Fruit fly (Drosophila melanogaster) whole organism, pupa: ENCODE data around the gene Iris.

ENCODE experiments used
- CG10348 ChIP-seq: fragments of 200-800 bp; sonication (Bioruptor generic); IDR thresholded peaks from 2 replicates; pipeline ENCODE4 v1.3.6; 2022; ENCODE audit warnings: missing biosample characterization, missing genetic modification characterization
- CG12605 ChIP-seq: fragments of 200-800 bp; sonication (Bioruptor generic); IDR thresholded peaks from 2 replicates; pipeline ENCODE4 v1.3.6; 2022; ENCODE audit warnings: missing biosample characterization, missing genetic modification characterization
- CG13204 ChIP-seq: fragments of 200-800 bp; sonication (Bioruptor generic); optimal IDR thresholded peaks from 2 replicates; lab custom pipeline; 2018; ENCODE audit warnings: missing biosample characterization, mild to moderate bottlenecking, missing genetic modification characterization, moderate library complexity
- CG14655 ChIP-seq: fragments of 200-800 bp; sonication (Bioruptor generic); optimal IDR thresholded peaks from 3 replicates; lab custom pipeline; 2017; ENCODE audit warnings: mild to moderate bottlenecking, missing biosample characterization, missing genetic modification reagents, missing genetic modification characterization
- CG15710 ChIP-seq: fragments of 200-800 bp; sonication (Bioruptor generic); optimal IDR thresholded peaks from 2 replicates; lab custom pipeline; 2018; ENCODE audit warnings: missing biosample characterization, mild to moderate bottlenecking, missing genetic modification characterization, moderate library complexity
- CG17806 ChIP-seq: fragments of 200-800 bp; sonication (Bioruptor generic); optimal IDR thresholded peaks from 2 replicates; lab custom pipeline; 2018; ENCODE audit warnings: missing biosample characterization, mild to moderate bottlenecking, missing genetic modification characterization, moderate library complexity
- CG32121 ChIP-seq: fragments of 200-800 bp; sonication (Bioruptor generic); IDR thresholded peaks from 2 replicates; pipeline ENCODE4 v1.3.6; 2022; ENCODE audit warnings: missing biosample characterization, missing genetic modification characterization
- CG34367 ChIP-seq: fragments of 200-800 bp; sonication (Bioruptor generic); optimal IDR thresholded peaks from 2 replicates; lab custom pipeline; 2018; ENCODE audit warnings: missing biosample characterization, mild to moderate bottlenecking, missing genetic modification characterization
- CG4496 ChIP-seq: fragments of 200-800 bp; sonication (Bioruptor generic); IDR thresholded peaks from 3 replicates; pipeline ENCODE4 v1.3.6; 2022; ENCODE audit warnings: missing biosample characterization, missing genetic modification characterization
- CG8159 ChIP-seq: fragments of 200-800 bp; sonication (Bioruptor generic); optimal IDR thresholded peaks from 3 replicates; lab custom pipeline; 2018; ENCODE audit warnings: missing biosample characterization, mild to moderate bottlenecking, missing genetic modification characterization, moderate library complexity
- CG8301 ChIP-seq: fragments of 200-800 bp; sonication (Bioruptor generic); optimal IDR thresholded peaks from 2 replicates; lab custom pipeline; 2018; ENCODE audit warnings: missing biosample characterization, mild to moderate bottlenecking, missing genetic modification characterization
- CG9948 ChIP-seq: fragments of 200-800 bp; sonication (Bioruptor generic); optimal IDR thresholded peaks from 2 replicates; lab custom pipeline; 2018; ENCODE audit warnings: missing biosample characterization, mild to moderate bottlenecking, missing genetic modification characterization, moderate library complexity
- D1 ChIP-seq: fragments of 200-800 bp; sonication (Bioruptor generic); optimal IDR thresholded peaks from 2 replicates; lab custom pipeline; 2018; ENCODE audit warnings: missing biosample characterization, mild to moderate bottlenecking, missing genetic modification characterization, moderate library complexity
- EcR ChIP-seq: fragments of 200-800 bp; sonication (Bioruptor generic); optimal IDR thresholded peaks from 3 replicates; lab custom pipeline; 2019; ENCODE audit warnings: missing biosample characterization, missing genetic modification characterization, mild to moderate bottlenecking, moderate library complexity, missing genetic modification reagents
- Ets98B ChIP-seq: fragments of 200-800 bp; sonication (Bioruptor generic); IDR thresholded peaks from 2 replicates; pipeline ENCODE4 v1.3.6; 2022; ENCODE audit warnings: missing biosample characterization, missing genetic modification characterization
- Pif1A ChIP-seq: fragments of 200-800 bp; sonication (Bioruptor generic); optimal IDR thresholded peaks from 3 replicates; lab custom pipeline; 2016; ENCODE audit warnings: missing biosample characterization, missing genetic modification characterization
- Pif1B ChIP-seq: fragments of 200-800 bp; sonication (Bioruptor generic); optimal IDR thresholded peaks from 3 replicates; lab custom pipeline; 2016; ENCODE audit warnings: missing biosample characterization, missing genetic modification characterization
- Snoo ChIP-seq: fragments of 200-800 bp; sonication (Bioruptor generic); optimal IDR thresholded peaks from 3 replicates; lab custom pipeline; 2017; ENCODE audit warnings: missing biosample characterization, mild to moderate bottlenecking, missing genetic modification characterization, inconsistent platforms
- fd96Ca ChIP-seq: fragments of 200-800 bp; sonication (Bioruptor generic); IDR thresholded peaks from 3 replicates; pipeline ENCODE4 v1.3.6; 2022; ENCODE audit warnings: missing biosample characterization, missing genetic modification characterization
- gl ChIP-seq: fragments of 200-800 bp; sonication (Bioruptor generic); optimal IDR thresholded peaks from 2 replicates; lab custom pipeline; 2018; ENCODE audit warnings: missing biosample characterization, mild to moderate bottlenecking, missing genetic modification characterization
- rn ChIP-seq: fragments of 200-800 bp; sonication (Bioruptor generic); IDR thresholded peaks from 2 replicates; pipeline ENCODE4 v1.3.6; 2022; ENCODE audit warnings: missing biosample characterization, missing genetic modification characterization

Iris gene

DNA sequence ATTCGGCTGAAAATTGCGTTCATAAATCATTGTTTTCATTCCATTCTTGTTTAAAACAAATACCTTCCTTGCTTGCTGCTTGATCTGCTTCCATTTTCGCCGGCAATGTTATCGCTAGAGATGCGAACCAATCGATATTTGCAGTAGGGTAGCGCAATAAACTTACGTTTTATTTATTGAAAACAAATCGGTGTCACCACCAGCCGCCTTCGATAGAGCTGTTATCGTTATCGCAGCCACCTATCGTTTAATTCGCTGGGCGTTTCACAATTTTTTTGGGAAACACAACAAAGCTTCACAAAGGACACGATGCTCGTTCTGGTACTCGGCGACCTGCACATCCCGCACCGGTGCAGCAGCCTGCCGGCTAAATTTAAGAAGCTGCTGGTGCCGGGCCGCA, 16.7 kb upstream of the Iris start, which contains the start of the genes Tfb4 and Vps29:
Gene Tfb4, minus strand, starts transcription at position 124 of the 400 bp plus-strand sequence.
Gene Vps29, plus strand, starts transcription at position 213 of the 400 bp plus-strand sequence.
- peak; percentile 51 for TF ChIP-seq Ets98B (GFP tag; lab: Robert Waterston, UW)
- TF ChIP-seq fd96Ca = peak; percentile 47; the same call in 1 of the 3 replicates
- TF ChIP-seq Snoo = no peak
- TF ChIP-seq CG32121 (GFP tag; lab: Robert Waterston, UW) = peak; percentile 30; the same call in 1 of the 2 replicates
- TF ChIP-seq CG4496 (GFP tag; lab: Robert Waterston, UW) = peak; percentile 69
- peak; percentile 0 for TF ChIP-seq CG15710 (tag; lab: Kevin White, UChicago)
- TF ChIP-seq, all 21 proteins: peak for 5

DNA sequence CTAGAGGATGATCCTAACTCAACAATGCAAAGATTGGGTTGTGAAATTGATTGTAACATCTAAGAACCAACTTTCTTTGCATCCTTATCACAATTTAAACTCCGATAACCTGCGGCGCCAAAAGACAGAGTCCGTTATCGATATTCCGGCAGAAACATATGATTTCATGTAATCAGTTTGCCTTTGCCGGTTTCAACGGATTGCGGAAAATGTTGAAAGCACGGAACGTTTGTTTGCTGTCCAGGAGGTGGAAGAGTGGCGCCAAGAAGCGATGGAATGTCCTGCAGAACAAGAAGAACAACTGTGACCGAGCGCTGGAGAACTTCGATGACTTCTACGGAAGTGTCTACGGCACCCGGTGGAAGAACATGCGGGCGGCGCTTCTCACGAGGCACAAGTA, 13.8 kb upstream of the Iris start:
- TF ChIP-seq CG13204 (GFP tag; lab: Kevin White, UChicago) (no peak), D1 (tag; lab: Kevin White, UChicago) (no peak), Pif1B (GFP tag; lab: Kevin White, UChicago) (no peak)

DNA sequence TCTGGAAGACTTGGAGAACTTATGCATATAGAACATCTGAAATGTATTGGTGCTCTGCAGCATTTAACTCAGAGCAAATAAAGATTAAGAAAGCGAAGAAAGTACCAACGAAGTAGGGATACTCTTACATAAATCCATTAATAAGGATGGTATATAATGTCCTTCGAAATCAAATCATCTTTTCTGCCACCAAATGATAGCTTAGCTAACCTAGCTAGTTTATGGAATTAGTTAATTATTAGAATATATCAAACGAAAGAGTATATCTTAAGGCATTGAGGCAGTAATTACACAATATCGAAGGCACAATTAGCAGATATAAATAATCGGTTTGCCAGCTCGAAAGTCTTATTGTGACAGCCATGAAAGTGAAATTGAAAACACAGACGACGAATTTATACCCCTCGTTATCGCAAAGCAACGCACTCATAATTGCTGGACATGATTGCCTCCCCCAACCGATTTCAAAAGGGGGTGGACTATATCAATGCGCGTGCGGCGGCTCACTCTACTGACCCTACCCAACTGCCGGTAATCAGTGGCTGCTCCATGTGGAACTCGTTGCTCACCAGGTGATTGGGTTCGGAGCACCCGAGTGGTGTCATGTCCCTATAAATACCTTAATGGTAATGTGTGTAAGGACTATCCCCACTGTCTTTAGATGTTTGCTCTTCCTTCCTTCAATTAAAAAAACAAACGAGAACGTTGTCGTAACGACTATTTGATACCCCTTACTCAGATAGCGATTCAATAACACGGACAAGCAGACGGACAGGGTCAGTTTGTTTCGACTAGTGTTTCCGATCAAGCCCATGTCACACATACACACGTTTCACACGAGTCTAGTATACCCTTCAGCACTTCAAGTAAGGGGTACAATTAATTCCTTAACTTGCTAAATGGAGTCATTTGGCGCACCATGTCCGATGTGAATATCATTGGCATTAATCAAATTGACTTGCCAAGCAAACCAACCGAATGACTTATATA, 10.8 kb upstream of the Iris start:
- TF ChIP-seq Pif1A (GFP tag; lab: Kevin White, UChicago) = no peak
- no peak for TF ChIP-seq CG8301 (tag; lab: Kevin White, UChicago)
- peak; percentile 76 for TF ChIP-seq CG15710 (tag; lab: Kevin White, UChicago)
- TF ChIP-seq CG4496 (GFP tag; lab: Robert Waterston, UW) = peak; percentile 64; the same call in 1 of the 3 replicates
- TF ChIP-seq CG9948 = peak; percentile 64
- TF ChIP-seq CG12605 (GFP tag; lab: Robert Waterston, UW) = no peak
- peak; percentile 70 for TF ChIP-seq CG17806 (tag; lab: Kevin White, UChicago)
- no peak for TF ChIP-seq fd96Ca
- TF ChIP-seq EcR (GFP tag; lab: Kevin White, UChicago) = peak; percentile 0
- TF ChIP-seq Snoo = peak; percentile 83
- 0 out of 2 replicates have a peak, but pooled peaks have one; percentile 36 for TF ChIP-seq rn (GFP tag; lab: Robert Waterston, UW)
- peak; percentile 56; the same call in 1 of the 2 replicates for TF ChIP-seq CG32121 (GFP tag; lab: Robert Waterston, UW)
- no peak for TF ChIP-seq D1 (tag; lab: Kevin White, UChicago)
- TF ChIP-seq CG10348 (GFP tag; lab: Robert Waterston, UW) = no peak
- TF ChIP-seq CG34367 (tag; lab: Kevin White, UChicago) = peak; percentile 52
- no peak for TF ChIP-seq CG14655 (GFP tag; lab: Kevin White, UChicago)
- peak; percentile 77 for TF ChIP-seq CG8159 (tag; lab: Kevin White, UChicago)
- TF ChIP-seq CG13204 (GFP tag; lab: Kevin White, UChicago) = no peak
- TF ChIP-seq gl (tag; lab: Kevin White, UChicago) = peak; percentile 30
- TF ChIP-seq Pif1B (GFP tag; lab: Kevin White, UChicago) = peak; percentile 67
- TF ChIP-seq Ets98B (GFP tag; lab: Robert Waterston, UW) = peak; percentile 54

DNA sequence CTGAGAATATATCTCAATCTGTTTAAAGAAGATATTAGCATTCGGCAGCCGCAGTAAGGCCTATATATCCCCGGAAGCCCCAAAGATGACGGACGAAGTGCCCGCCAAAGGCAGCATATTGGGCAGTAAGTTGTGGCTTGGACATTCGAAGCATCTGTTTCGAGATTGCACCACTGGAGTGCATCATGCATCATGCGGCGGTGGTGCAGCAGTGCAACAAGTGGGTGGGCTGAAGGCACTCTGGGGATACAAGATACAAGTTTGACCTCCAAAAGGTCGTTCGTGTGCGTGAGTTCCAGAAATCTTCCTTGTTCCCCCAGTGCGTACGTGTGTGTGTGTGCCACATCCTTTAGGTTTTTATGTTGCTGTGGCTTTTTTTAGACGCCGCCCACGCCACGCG, 9.4 kb upstream of the Iris start:
- no peak for TF ChIP-seq fd96Ca
- TF ChIP-seq CG8159 (tag; lab: Kevin White, UChicago) = no peak
- TF ChIP-seq CG17806 (tag; lab: Kevin White, UChicago) = no peak
- TF ChIP-seq CG12605 (GFP tag; lab: Robert Waterston, UW) = no peak
- TF ChIP-seq gl (tag; lab: Kevin White, UChicago) = no peak
- TF ChIP-seq CG8301 (tag; lab: Kevin White, UChicago) = no peak
- no peak for TF ChIP-seq CG4496 (GFP tag; lab: Robert Waterston, UW)
- no peak for TF ChIP-seq Snoo
- TF ChIP-seq Ets98B (GFP tag; lab: Robert Waterston, UW) = no peak
- no peak for TF ChIP-seq CG34367 (tag; lab: Kevin White, UChicago)
- no peak for TF ChIP-seq CG32121 (GFP tag; lab: Robert Waterston, UW)
- TF ChIP-seq rn (GFP tag; lab: Robert Waterston, UW) = no peak
- TF ChIP-seq CG9948 = no peak
- TF ChIP-seq CG10348 (GFP tag; lab: Robert Waterston, UW) = no peak
- TF ChIP-seq Pif1A (GFP tag; lab: Kevin White, UChicago) = no peak
- no peak for TF ChIP-seq CG13204 (GFP tag; lab: Kevin White, UChicago)
- no peak for TF ChIP-seq CG14655 (GFP tag; lab: Kevin White, UChicago)
- no peak for TF ChIP-seq D1 (tag; lab: Kevin White, UChicago)
- TF ChIP-seq CG15710 (tag; lab: Kevin White, UChicago) = no peak
- TF ChIP-seq EcR (GFP tag; lab: Kevin White, UChicago) = no peak

DNA sequence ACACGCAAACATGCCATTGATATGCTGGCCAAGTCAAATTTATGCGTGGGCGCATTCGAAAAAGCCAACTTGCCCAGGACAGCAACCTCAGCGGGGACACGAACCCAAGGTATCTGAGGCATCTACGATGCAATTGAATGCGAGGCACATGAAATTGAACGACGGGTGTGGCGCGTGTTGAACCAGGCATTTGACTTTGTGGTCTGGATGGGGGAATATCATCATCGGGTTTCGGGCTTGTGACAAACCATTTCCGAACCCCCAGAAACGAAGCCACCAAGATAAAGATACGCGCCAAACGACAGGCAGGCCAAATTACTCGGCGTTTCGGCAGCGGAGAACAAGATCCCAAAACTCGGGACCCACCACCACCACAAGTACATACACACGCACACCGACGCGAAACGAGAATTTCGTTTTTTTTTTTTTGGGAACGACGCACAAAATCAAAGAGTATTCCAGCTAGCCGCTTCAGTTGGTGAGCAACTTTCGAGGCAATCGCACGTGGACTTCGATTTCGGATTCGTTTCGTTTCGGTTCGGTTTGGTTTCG, 8.9 kb upstream of the Iris start, which contains the start of gene MFS3:
Gene MFS3, plus strand, starts transcription at position 472 of the 552 bp plus-strand sequence.
- TF ChIP-seq CG4496 (GFP tag; lab: Robert Waterston, UW) (peak; percentile 64; the same call in 1 of the 3 replicates), Ets98B (GFP tag; lab: Robert Waterston, UW) (no peak), CG17806 (tag; lab: Kevin White, UChicago) (no peak), Pif1A (GFP tag; lab: Kevin White, UChicago) (peak; percentile 20), gl (tag; lab: Kevin White, UChicago) (peak; percentile 5)
